Worm (Caenorhabditis elegans) whole organism, L4 larva: ENCODE data around the gene F42F12.3.

Experiments used
- D1046.2 ChIP-seq: fragments of 200-800 bp; sonication (Bioruptor generic); IDR thresholded peaks from 2 replicates; pipeline ENCODE4 v1.3.6; 2022; ENCODE audit warnings: missing genetic modification characterization, missing compliant biosample characterization
- F26F4.8 ChIP-seq: fragments of 200-800 bp; sonication (Bioruptor generic); conservative IDR thresholded peaks from 2 replicates; pipeline ENCODE4 v1.3.6; 2022; ENCODE audit warnings: missing genetic modification characterization, missing compliant biosample characterization
- F37D6.2 ChIP-seq: sonication (generic microtip); optimal IDR thresholded peaks from 2 replicates; lab custom pipeline; 2016; ENCODE audit warnings: mild to moderate bottlenecking, missing genetic modification characterization, missing compliant biosample characterization
- F49E8.2 ChIP-seq: sonication (generic microtip); optimal IDR thresholded peaks from 2 replicates; lab custom pipeline; 2016; ENCODE audit warnings: missing compliant biosample characterization, mild to moderate bottlenecking, missing genetic modification characterization, borderline replicate concordance
- Y75B8A.6 ChIP-seq: fragments of 200-800 bp; sonication (Bioruptor generic); IDR thresholded peaks from 2 replicates; pipeline ENCODE4 v1.3.6; 2022; ENCODE audit warnings: missing genetic modification reagents, missing genetic modification characterization, missing compliant biosample characterization
- ZK546.5 ChIP-seq, 2 experiments: sonication (generic microtip); optimal IDR thresholded peaks; 2 replicates each; lab custom pipeline; 2017; ENCODE audit warnings: missing biosample characterization in 2 of 2, missing genetic modification characterization in 2 of 2
- aly-2 ChIP-seq: sonication (generic microtip); optimal IDR thresholded peaks from 2 replicates; lab custom pipeline; 2018; ENCODE audit warnings: missing biosample characterization, missing genetic modification characterization
- ama-1 ChIP-seq: fragments of 150-350 bp; optimal IDR thresholded peaks from 2 replicates; lab custom pipeline; 2014; ENCODE audit warnings: inconsistent platforms, mixed read lengths
- arid-1 ChIP-seq: fragments of 200-800 bp; sonication (Bioruptor generic); conservative IDR thresholded peaks from 2 replicates; pipeline ENCODE4 v1.3.6; 2022; ENCODE audit warnings: missing genetic modification reagents, missing genetic modification characterization, missing compliant biosample characterization
- attf-4 ChIP-seq: sonication (generic microtip); optimal IDR thresholded peaks from 3 replicates; lab custom pipeline; 2017; ENCODE audit warnings: missing biosample characterization, missing genetic modification characterization
- ceh-20 ChIP-seq: fragments of 200-800 bp; sonication (Bioruptor generic); IDR thresholded peaks from 2 replicates; pipeline ENCODE4 v1.3.6; 2022; ENCODE audit warnings: missing genetic modification reagents, missing genetic modification characterization, missing compliant biosample characterization
- cey-2 ChIP-seq: sonication (generic microtip); optimal IDR thresholded peaks from 3 replicates; lab custom pipeline; 2017; ENCODE audit warnings: missing genetic modification characterization, mild to moderate bottlenecking, missing compliant biosample characterization, antibody characterized with exemption, borderline replicate concordance; ENCODE audit not compliant: insufficient read depth
- daf-16 ChIP-seq, 3 experiments: sonication (generic microtip); optimal IDR thresholded peaks; 2 replicates each; lab custom pipeline; 2016 to 2017; ENCODE audit warnings: missing genetic modification characterization in 3 of 3, missing genetic modification reagents in 3 of 3, mild to moderate bottlenecking in 2 of 3, missing compliant biosample characterization in 2 of 3, missing biosample characterization in 1 of 3, moderate library complexity in 1 of 3
- dpl-1 ChIP-seq: fragments of 150-350 bp; optimal IDR thresholded peaks from 2 replicates; lab custom pipeline; 2014; ENCODE audit warnings: missing biosample characterization, missing genetic modification reagents, missing genetic modification characterization
- duxl-1 ChIP-seq: sonication (generic microtip); optimal IDR thresholded peaks from 2 replicates; lab custom pipeline; 2016; ENCODE audit warnings: mild to moderate bottlenecking, missing genetic modification characterization, moderate library complexity, missing compliant biosample characterization; ENCODE audit not compliant: poor library complexity
- egl-27 ChIP-seq: sonication (generic microtip); optimal IDR thresholded peaks from 3 replicates; lab custom pipeline; 2017; ENCODE audit warnings: missing biosample characterization, missing genetic modification reagents, missing genetic modification characterization
- fos-1 ChIP-seq: fragments of 150-350 bp; optimal IDR thresholded peaks from 2 replicates; lab custom pipeline; 2014; ENCODE audit warnings: missing biosample characterization, missing genetic modification characterization
- gei-8 ChIP-seq: fragments of 200-800 bp; sonication (Bioruptor generic); optimal IDR thresholded peaks from 2 replicates; lab custom pipeline; 2018; ENCODE audit warnings: mild to moderate bottlenecking, missing genetic modification characterization, missing compliant biosample characterization
- hif-1 ChIP-seq, 2 experiments: sonication (generic microtip); optimal IDR thresholded peaks; 2 replicates each; lab custom pipeline; 2016 to 2017; ENCODE audit warnings: missing compliant biosample characterization in 2 of 2, missing genetic modification characterization in 2 of 2, missing genetic modification reagents in 2 of 2, missing genotype in 2 of 2, mild to moderate bottlenecking in 1 of 2
- hlh-11 ChIP-seq: fragments of 200-800 bp; sonication (Bioruptor generic); optimal IDR thresholded peaks from 2 replicates; lab custom pipeline; 2018; ENCODE audit warnings: mild to moderate bottlenecking, missing genetic modification characterization, missing compliant biosample characterization
- hmg-1.1 ChIP-seq: fragments of 200-800 bp; sonication (Bioruptor generic); IDR thresholded peaks from 2 replicates; pipeline ENCODE4 v1.3.6; 2022; ENCODE audit warnings: missing genetic modification reagents, missing genetic modification characterization, missing compliant biosample characterization
- jun-1 ChIP-seq: fragments of 150-350 bp; optimal IDR thresholded peaks from 2 replicates; lab custom pipeline; 2014; ENCODE audit warnings: missing biosample characterization, missing genetic modification reagents, missing genetic modification characterization
- lin-15B ChIP-seq: fragments of 150-350 bp; sonication (generic microtip); optimal IDR thresholded peaks from 3 replicates; lab custom pipeline; 2014; ENCODE audit warnings: missing biosample characterization, missing genetic modification characterization
- lin-29 ChIP-seq: fragments of 200-800 bp; sonication (Bioruptor generic); IDR thresholded peaks from 2 replicates; pipeline ENCODE4 v1.3.6; 2022; ENCODE audit warnings: missing genetic modification reagents, missing genetic modification characterization, missing compliant biosample characterization
- lin-39 ChIP-seq: fragments of 150-350 bp; optimal IDR thresholded peaks from 2 replicates; lab custom pipeline; 2014; ENCODE audit warnings: missing biosample characterization, missing genetic modification reagents, missing genetic modification characterization
- lsy-2 ChIP-seq, 2 experiments: fragments of 150-350 bp in 1 of 2; sonication (generic microtip) in 1 of 2; optimal IDR thresholded peaks; 2 replicates each; lab custom pipeline; 2014 to 2017; ENCODE audit warnings: missing biosample characterization in 2 of 2, missing genetic modification characterization in 2 of 2
- madf-5 ChIP-seq, 2 experiments: fragments of 200-800 bp; sonication (Bioruptor generic); IDR thresholded peaks; 2 replicates each; pipeline ENCODE4 v1.3.6; 2022; ENCODE audit warnings: missing compliant biosample characterization in 2 of 2, missing genetic modification characterization in 2 of 2
- madf-9 ChIP-seq: fragments of 200-800 bp; sonication (Bioruptor generic); conservative IDR thresholded peaks from 2 replicates; pipeline ENCODE4 v1.3.6; 2022; ENCODE audit warnings: missing genetic modification reagents, missing genetic modification characterization, missing compliant biosample characterization
- mep-1 ChIP-seq: fragments of 150-350 bp; sonication (generic microtip); optimal IDR thresholded peaks from 3 replicates; lab custom pipeline; 2014; ENCODE audit warnings: missing biosample characterization, missing genetic modification characterization
- mes-2 ChIP-seq: sonication (generic microtip); optimal IDR thresholded peaks from 2 replicates; lab custom pipeline; 2016; ENCODE audit warnings: missing genotype, mild to moderate bottlenecking, missing genetic modification characterization, missing compliant biosample characterization; ENCODE audit not compliant: poor library complexity, severe bottlenecking
- mxl-2 ChIP-seq: fragments of 200-800 bp; sonication (Bioruptor generic); conservative IDR thresholded peaks from 2 replicates; pipeline ENCODE4 v1.3.6; 2022; ENCODE audit warnings: missing genetic modification reagents, missing genetic modification characterization, missing compliant biosample characterization
- nhr-10 ChIP-seq: fragments of 150-350 bp; optimal IDR thresholded peaks from 2 replicates; lab custom pipeline; 2014; ENCODE audit warnings: missing biosample characterization, missing genetic modification characterization
- nhr-102 ChIP-seq: sonication (generic microtip); optimal IDR thresholded peaks from 2 replicates; lab custom pipeline; 2016; ENCODE audit warnings: mild to moderate bottlenecking, missing genetic modification characterization, moderate library complexity, missing compliant biosample characterization
- nhr-111 ChIP-seq: fragments of 200-800 bp; sonication (Bioruptor generic); optimal IDR thresholded peaks from 2 replicates; lab custom pipeline; 2018; ENCODE audit warnings: mild to moderate bottlenecking, missing genetic modification characterization, missing compliant biosample characterization
- nhr-237 ChIP-seq: sonication (generic microtip); optimal IDR thresholded peaks from 2 replicates; lab custom pipeline; 2017; ENCODE audit warnings: missing biosample characterization, missing genetic modification characterization
- nhr-25 ChIP-seq: sonication (generic microtip); optimal IDR thresholded peaks from 2 replicates; lab custom pipeline; 2017; ENCODE audit warnings: missing genetic modification characterization, mild to moderate bottlenecking, missing compliant biosample characterization, antibody characterized with exemption, moderate library complexity, borderline replicate concordance; ENCODE audit not compliant: insufficient read depth
- nhr-28 ChIP-seq: fragments of 150-350 bp; optimal IDR thresholded peaks from 2 replicates; lab custom pipeline; 2014; ENCODE audit warnings: missing biosample characterization, missing genetic modification characterization
- nhr-41 ChIP-seq: fragments of 200-800 bp; sonication (Bioruptor generic); IDR thresholded peaks from 2 replicates; pipeline ENCODE4 v1.3.6; 2022; ENCODE audit warnings: missing genetic modification reagents, missing genetic modification characterization, missing compliant biosample characterization
- nhr-76 ChIP-seq: fragments of 150-350 bp; optimal IDR thresholded peaks from 2 replicates; lab custom pipeline; 2014; ENCODE audit warnings: missing biosample characterization, missing genetic modification characterization
- nhr-77 ChIP-seq: fragments of 150-350 bp; optimal IDR thresholded peaks from 2 replicates; lab custom pipeline; 2014; ENCODE audit warnings: missing biosample characterization, missing genetic modification characterization
- php-3 ChIP-seq: fragments of 200-800 bp; sonication (Bioruptor generic); IDR thresholded peaks from 2 replicates; pipeline ENCODE4 v1.3.6; 2022; ENCODE audit warnings: missing genetic modification reagents, missing genetic modification characterization, missing compliant biosample characterization
- pqm-1 ChIP-seq: sonication (generic microtip); optimal IDR thresholded peaks from 2 replicates; lab custom pipeline; 2017; ENCODE audit warnings: missing biosample characterization, missing genetic modification characterization
- saeg-2 ChIP-seq: fragments of 200-800 bp; sonication (Bioruptor generic); IDR thresholded peaks from 2 replicates; pipeline ENCODE4 v1.3.6; 2022; ENCODE audit warnings: missing genetic modification reagents, missing genetic modification characterization, missing compliant biosample characterization
- sdz-12 ChIP-seq: fragments of 200-800 bp; sonication (Bioruptor generic); optimal IDR thresholded peaks from 2 replicates; lab custom pipeline; 2018; ENCODE audit warnings: mild to moderate bottlenecking, missing genetic modification characterization, missing compliant biosample characterization
- spr-1 ChIP-seq: sonication (generic microtip); optimal IDR thresholded peaks from 2 replicates; lab custom pipeline; 2016; ENCODE audit warnings: mild to moderate bottlenecking, missing genetic modification characterization, missing compliant biosample characterization
- tag-97 ChIP-seq: fragments of 200-800 bp; sonication (Bioruptor generic); IDR thresholded peaks from 2 replicates; pipeline ENCODE4 v1.3.6; 2022; ENCODE audit warnings: missing genetic modification characterization, missing compliant biosample characterization
- unc-62 ChIP-seq, 3 experiments: fragments of 150-350 bp in 1 of 3; sonication (generic microtip); optimal IDR thresholded peaks in 2 of 3; peaks in 1 of 3; 1 replicate in 1 of 3; 2 replicates in 2 of 3; lab custom pipeline; 2014 to 2017; ENCODE audit warnings: missing biosample characterization in 3 of 3, missing genetic modification characterization in 3 of 3, missing genetic modification reagents in 3 of 3, missing genotype in 1 of 3
- vab-7 ChIP-seq: fragments of 200-800 bp; sonication (Bioruptor generic); IDR thresholded peaks from 2 replicates; pipeline ENCODE4 v1.3.6; 2022; ENCODE audit warnings: missing genetic modification reagents, missing genetic modification characterization, missing compliant biosample characterization
- zag-1 ChIP-seq: fragments of 150-350 bp; optimal IDR thresholded peaks from 2 replicates; lab custom pipeline; 2014; ENCODE audit warnings: missing biosample characterization, missing genetic modification characterization
- ztf-7 ChIP-seq: fragments of 150-350 bp; optimal IDR thresholded peaks from 2 replicates; lab custom pipeline; 2014; ENCODE audit warnings: missing biosample characterization, missing genetic modification characterization

The F42F12.3 gene

ce11 chrX:12367498-12367897 lies 17.1 kb downstream of the F42F12.3 start (continued):
- TF ChIP-seq lsy-2 (tag; optimal IDR thresholded peaks at IDR 0.05; lab: Kevin White, UChicago) (no peak), arid-1 (peak; percentile 73), lin-15B (no peak), egl-27 (no peak), vab-7 (GFP tag; lab: Robert Waterston, UW) (peak; percentile 75), Y75B8A.6 (GFP tag; lab: Robert Waterston, UW) (no peak), madf-5 (GFP tag; IDR thresholded peaks at IDR 0.05; lab: Robert Waterston, UW) (no peak), ama-1 (lab: Kevin White, UChicago) (no peak), F26F4.8 (GFP tag; lab: Robert Waterston, UW) (no peak), pqm-1 (tag; lab: Kevin White, UChicago) (no peak), spr-1 (tag; lab: Kevin White, UChicago) (peak; percentile 14), nhr-77 (peak; percentile 64), mes-2 (tag; lab: Kevin White, UChicago) (peak; percentile 81), mxl-2 (GFP tag; lab: Robert Waterston, UW) (no peak), ZK546.5 (tag; optimal IDR thresholded peaks at IDR 0.05; lab: Kevin White, UChicago) (no peak), jun-1 (tag; lab: Kevin White, UChicago) (no peak), tag-97 (GFP tag; lab: Robert Waterston, UW) (no peak), sdz-12 (no peak), cey-2 (no peak), nhr-41 (GFP tag; lab: Robert Waterston, UW) (peak; percentile 82; the same call in 1 of the 2 replicates), fos-1 (tag; lab: Kevin White, UChicago) (no peak), aly-2 (tag; lab: Kevin White, UChicago) (no peak), nhr-28 (no peak), D1046.2 (GFP tag; lab: Robert Waterston, UW) (no peak), F37D6.2 (tag; lab: Kevin White, UChicago) (no peak), dpl-1 (GFP tag; lab: Kevin White, UChicago) (no peak), nhr-102 (tag; lab: Kevin White, UChicago) (no peak), zag-1 (tag; lab: Kevin White, UChicago) (no peak), unc-62 (GFP tag; optimal IDR thresholded peaks at IDR 0.05 in 1 of 2; lab: Kevin White, UChicago) (no peak), unc-62 (tag; optimal IDR thresholded peaks at IDR 0.05; lab: Kevin White, UChicago) (no peak), nhr-237 (no peak), php-3 (GFP tag; lab: Robert Waterston, UW) (peak; percentile 65; the same call in 1 of the 2 replicates), nhr-76 (tag; lab: Kevin White, UChicago) (no peak), hif-1 (tag; optimal IDR thresholded peaks at IDR 0.05; lab: Kevin White, UChicago) (peak in 1 of 2 experiments; percentile 27), F49E8.2 (no peak), nhr-25 (tag; lab: Kevin White, UChicago) (no peak), nhr-10 (tag; lab: Kevin White, UChicago) (no peak), mep-1 (tag; lab: Kevin White, UChicago) (peak; percentile 65), hlh-11 (tag; lab: Kevin White, UChicago) (peak; percentile 53), daf-16 (GFP tag; optimal IDR thresholded peaks at IDR 0.05; lab: Kevin White, UChicago) (peak; percentile 11 to 45), daf-16 (tag; optimal IDR thresholded peaks at IDR 0.05; lab: Kevin White, UChicago) (peak; percentile 51), attf-4 (tag; lab: Kevin White, UChicago) (no peak), lin-29 (GFP tag; lab: Robert Waterston, UW) (no peak), gei-8 (GFP tag; lab: Kevin White, UChicago) (peak; percentile 0), ceh-20 (GFP tag; lab: Robert Waterston, UW) (0 out of 2 replicates have a peak, but pooled peaks have one; percentile 33), lin-39 (tag; lab: Kevin White, UChicago) (no peak), saeg-2 (GFP tag; lab: Robert Waterston, UW) (no peak), ztf-7 (tag; lab: Kevin White, UChicago) (peak; percentile 59), madf-9 (peak; percentile 55; the same call in 1 of the 2 replicates), duxl-1 (tag; lab: Kevin White, UChicago) (peak; percentile 81), hmg-1.1 (GFP tag; lab: Robert Waterston, UW) (peak; percentile 90), nhr-111 (no peak)
